Fruit fly (Drosophila melanogaster) whole organism, embryonic: ENCODE measurements around the gene CG4896.

Experiments
- ATbp ChIP-seq: fragments of 200-800 bp; sonication (Bioruptor generic); optimal IDR thresholded peaks from 2 replicates; lab custom pipeline; 2017; ENCODE audit warnings: missing biosample characterization, mild to moderate bottlenecking, missing genetic modification characterization, missing genetic modification reagents
- Adf1 ChIP-seq: fragments of 200-800 bp; sonication (Bioruptor generic); IDR thresholded peaks from 2 replicates; pipeline ENCODE4 v1.3.6; 2022; ENCODE audit warnings: missing biosample characterization, missing genetic modification characterization
- CG10209 ChIP-seq: fragments of 200-800 bp; sonication (Bioruptor generic); optimal IDR thresholded peaks from 3 replicates; lab custom pipeline; 2017; ENCODE audit warnings: missing biosample characterization, mild to moderate bottlenecking, missing genetic modification characterization, missing genetic modification reagents
- CG10267 ChIP-seq: fragments of 200-800 bp; sonication (Bioruptor generic); optimal IDR thresholded peaks from 2 replicates; lab custom pipeline; 2018; ENCODE audit warnings: missing biosample characterization, mild to moderate bottlenecking, missing genetic modification characterization, moderate library complexity
- CG11560 ChIP-seq: fragments of 200-800 bp; sonication (Bioruptor generic); IDR thresholded peaks from 3 replicates; pipeline ENCODE4 v1.3.6; 2022; ENCODE audit warnings: missing biosample characterization, missing genetic modification characterization
- CG13624 ChIP-seq: fragments of 200-800 bp; sonication (Bioruptor generic); optimal IDR thresholded peaks from 2 replicates; lab custom pipeline; 2016; ENCODE audit warnings: missing biosample characterization, missing genetic modification characterization
- CG18599 ChIP-seq: fragments of 200-800 bp; sonication (Bioruptor generic); optimal IDR thresholded peaks from 3 replicates; lab custom pipeline; 2017; ENCODE audit warnings: missing biosample characterization, missing genetic modification characterization, mild to moderate bottlenecking, moderate library complexity, missing genetic modification reagents
- CG2678 ChIP-seq: fragments of 200-800 bp; sonication (Bioruptor generic); optimal IDR thresholded peaks from 3 replicates; lab custom pipeline; 2019; ENCODE audit warnings: missing biosample characterization, mild to moderate bottlenecking, missing genetic modification characterization, moderate library complexity
- CG3065 ChIP-seq: fragments of 200-800 bp; sonication (Bioruptor generic); optimal IDR thresholded peaks from 2 replicates; lab custom pipeline; 2016; ENCODE audit warnings: missing biosample characterization, missing genetic modification characterization
- CG31388 ChIP-seq: fragments of 200-800 bp; sonication (Bioruptor generic); optimal IDR thresholded peaks from 2 replicates; lab custom pipeline; 2016; ENCODE audit warnings: missing biosample characterization, missing genetic modification characterization
- CG32532 ChIP-seq: fragments of 200-800 bp; sonication (Bioruptor generic); IDR thresholded peaks from 2 replicates; pipeline ENCODE4 v1.3.6; 2022; ENCODE audit warnings: missing biosample characterization, missing genetic modification characterization
- CG3281 ChIP-seq: fragments of 200-800 bp; sonication (Bioruptor generic); optimal IDR thresholded peaks from 3 replicates; lab custom pipeline; 2017; ENCODE audit warnings: missing biosample characterization, mild to moderate bottlenecking, missing genetic modification characterization
- CG34224 ChIP-seq: fragments of 200-800 bp; sonication (Bioruptor generic); IDR thresholded peaks from 3 replicates; pipeline ENCODE4 v1.3.6; 2022; ENCODE audit warnings: missing biosample characterization, missing genetic modification characterization; ENCODE audit not compliant: partially characterized antibody
- CG42726 ChIP-seq: fragments of 200-800 bp; sonication (Bioruptor generic); IDR thresholded peaks from 2 replicates; pipeline ENCODE4 v1.3.6; 2022; ENCODE audit warnings: missing biosample characterization, missing genetic modification characterization; ENCODE audit not compliant: partially characterized antibody
- CG4404 ChIP-seq: fragments of 200-800 bp; sonication (Bioruptor generic); IDR thresholded peaks from 2 replicates; pipeline ENCODE4 v1.3.6; 2022; ENCODE audit warnings: missing biosample characterization, missing genetic modification characterization
- CG4854 ChIP-seq: fragments of 200-800 bp; sonication (Bioruptor generic); optimal IDR thresholded peaks from 2 replicates; lab custom pipeline; 2016; ENCODE audit warnings: missing biosample characterization, missing genetic modification characterization, inconsistent platforms
- CG7271 ChIP-seq: fragments of 200-800 bp; sonication (Bioruptor generic); optimal IDR thresholded peaks from 2 replicates; lab custom pipeline; 2018; ENCODE audit warnings: missing biosample characterization, mild to moderate bottlenecking, missing genetic modification characterization, moderate library complexity
- CG7963 ChIP-seq: fragments of 200-800 bp; sonication (Bioruptor generic); IDR thresholded peaks from 3 replicates; pipeline ENCODE4 v1.3.6; 2022; ENCODE audit warnings: missing biosample characterization, missing genetic modification characterization; ENCODE audit not compliant: partially characterized antibody
- CG8281 ChIP-seq: fragments of 200-800 bp; sonication (Bioruptor generic); optimal IDR thresholded peaks from 2 replicates; lab custom pipeline; 2018; ENCODE audit warnings: missing biosample characterization, mild to moderate bottlenecking, missing genetic modification characterization, moderate library complexity
- CG9215 ChIP-seq: fragments of 200-800 bp; sonication (Bioruptor generic); IDR thresholded peaks from 2 replicates; pipeline ENCODE4 v1.3.6; 2022; ENCODE audit warnings: missing biosample characterization, missing genetic modification characterization
- CG9609 ChIP-seq: fragments of 200-800 bp; sonication (Bioruptor generic); optimal IDR thresholded peaks from 3 replicates; lab custom pipeline; 2016; ENCODE audit warnings: missing biosample characterization, missing genetic modification characterization
- CkIIα-i1 ChIP-seq: fragments of 200-800 bp; sonication (Bioruptor generic); IDR thresholded peaks from 2 replicates; pipeline ENCODE4 v1.3.6; 2022; ENCODE audit warnings: missing biosample characterization, missing genetic modification characterization
- Dek ChIP-seq: fragments of 200-800 bp; sonication (Bioruptor generic); optimal IDR thresholded peaks from 3 replicates; lab custom pipeline; 2019; ENCODE audit warnings: missing biosample characterization, mild to moderate bottlenecking, missing genetic modification characterization, moderate library complexity
- E2f1 ChIP-seq: fragments of 200-800 bp; sonication (Bioruptor generic); IDR thresholded peaks from 2 replicates; pipeline ENCODE4 v1.3.6; 2022; ENCODE audit warnings: missing biosample characterization, missing genetic modification characterization
- Eip74EF ChIP-seq, 2 experiments: fragments of 200-800 bp in 1 of 2; fragments of >200 bp in 1 of 2; sonication (Bioruptor generic) in 1 of 2; optimal IDR thresholded peaks; 2 replicates each; lab custom pipeline; 2017 to 2019; ENCODE audit warnings: missing biosample characterization in 2 of 2, missing genetic modification characterization in 2 of 2, mild to moderate bottlenecking in 1 of 2, moderate library complexity in 1 of 2
- Hand ChIP-seq: fragments of 200-800 bp; sonication (Bioruptor generic); optimal IDR thresholded peaks from 2 replicates; lab custom pipeline; 2017; ENCODE audit warnings: mild to moderate bottlenecking, missing biosample characterization, missing genetic modification reagents, missing genetic modification characterization
- Hr51 ChIP-seq, 2 experiments: fragments of 200-800 bp; sonication (Bioruptor generic); optimal IDR thresholded peaks; 2 replicates in 1 of 2; 3 replicates in 1 of 2; lab custom pipeline; 2016 to 2018; ENCODE audit warnings: missing biosample characterization in 2 of 2, missing genetic modification characterization in 2 of 2, mild to moderate bottlenecking in 1 of 2, moderate library complexity in 1 of 2
- MBD-R2 ChIP-seq: fragments of 200-800 bp; sonication (Bioruptor generic); IDR thresholded peaks from 2 replicates; pipeline ENCODE4 v1.3.6; 2022; ENCODE audit warnings: missing biosample characterization, missing genetic modification characterization
- MESR4 ChIP-seq: fragments of 200-800 bp; sonication (Bioruptor generic); optimal IDR thresholded peaks from 2 replicates; lab custom pipeline; 2018; ENCODE audit warnings: missing biosample characterization, mild to moderate bottlenecking, missing genetic modification characterization, moderate library complexity
- Oli ChIP-seq: fragments of 200-800 bp; sonication (Bioruptor generic); optimal IDR thresholded peaks from 2 replicates; lab custom pipeline; 2018; ENCODE audit warnings: missing biosample characterization, mild to moderate bottlenecking, missing genetic modification characterization, moderate library complexity
- Pdp1 ChIP-seq, 2 experiments: fragments of 200-800 bp; sonication (Bioruptor generic); optimal IDR thresholded peaks; 3 replicates each; lab custom pipeline; 2016; ENCODE audit warnings: missing biosample characterization in 2 of 2, missing genetic modification characterization in 2 of 2, mild to moderate bottlenecking in 1 of 2, moderate library complexity in 1 of 2
- Ravus ChIP-seq: fragments of 200-800 bp; sonication (Bioruptor generic); IDR thresholded peaks from 2 replicates; pipeline ENCODE4 v1.3.6; 2022; ENCODE audit warnings: missing biosample characterization, missing genetic modification characterization
- Rfx ChIP-seq: fragments of 200-800 bp; sonication (Bioruptor generic); IDR thresholded peaks from 2 replicates; pipeline ENCODE4 v1.3.6; 2022; ENCODE audit warnings: missing biosample characterization, missing genetic modification characterization
- Rx ChIP-seq: fragments of 200-800 bp; sonication (Bioruptor generic); IDR thresholded peaks from 2 replicates; pipeline ENCODE4 v1.3.6; 2022; ENCODE audit warnings: missing biosample characterization, missing genetic modification characterization
- Sox100B ChIP-seq: fragments of 200-800 bp; sonication (Bioruptor generic); optimal IDR thresholded peaks from 3 replicates; lab custom pipeline; 2018; ENCODE audit warnings: missing biosample characterization, mild to moderate bottlenecking, missing genetic modification characterization
- abd-A ChIP-seq: fragments of 200-800 bp; sonication (Bioruptor generic); optimal IDR thresholded peaks from 3 replicates; lab custom pipeline; 2019; ENCODE audit warnings: missing biosample characterization, mild to moderate bottlenecking, missing genetic modification characterization, moderate library complexity
- al ChIP-seq: fragments of 200-800 bp; sonication (Bioruptor generic); IDR thresholded peaks from 2 replicates; pipeline ENCODE4 v1.3.6; 2022; ENCODE audit warnings: missing biosample characterization, missing genetic modification characterization
- br ChIP-seq: fragments of >200 bp; optimal IDR thresholded peaks from 2 replicates; lab custom pipeline; 2017
- crol ChIP-seq: fragments of 200-800 bp; sonication (Bioruptor generic); IDR thresholded peaks from 2 replicates; pipeline ENCODE4 v1.3.6; 2022; ENCODE audit warnings: missing biosample characterization, missing genetic modification characterization
- dati ChIP-seq: fragments of 200-800 bp; sonication (Bioruptor generic); IDR thresholded peaks from 2 replicates; pipeline ENCODE4 v1.3.6; 2022; ENCODE audit warnings: missing biosample characterization, missing genetic modification characterization
- emc ChIP-seq: fragments of 200-800 bp; sonication (Bioruptor generic); optimal IDR thresholded peaks from 2 replicates; lab custom pipeline; 2016; ENCODE audit warnings: missing biosample characterization, missing genetic modification characterization
- gcm2 ChIP-seq: fragments of 200-800 bp; sonication (Bioruptor generic); optimal IDR thresholded peaks from 2 replicates; lab custom pipeline; 2016; ENCODE audit warnings: missing biosample characterization, missing genetic modification characterization
- jumu ChIP-seq: fragments of 200-800 bp; sonication (Bioruptor generic); optimal IDR thresholded peaks from 3 replicates; lab custom pipeline; 2016; ENCODE audit warnings: missing biosample characterization, missing genetic modification characterization
- lbe ChIP-seq: fragments of 200-800 bp; sonication (Bioruptor generic); optimal IDR thresholded peaks from 2 replicates; lab custom pipeline; 2016; ENCODE audit warnings: missing biosample characterization, mild to moderate bottlenecking, missing genetic modification characterization
- mam ChIP-seq: fragments of 200-800 bp; sonication (Bioruptor generic); optimal IDR thresholded peaks from 3 replicates; lab custom pipeline; 2016; ENCODE audit warnings: missing biosample characterization, missing genetic modification characterization
- nerfin-1 ChIP-seq: fragments of 200-800 bp; sonication (Bioruptor generic); optimal IDR thresholded peaks from 3 replicates; lab custom pipeline; 2019; ENCODE audit warnings: missing biosample characterization, mild to moderate bottlenecking, missing genetic modification characterization, moderate library complexity
- p53 ChIP-seq: fragments of 200-800 bp; sonication (Bioruptor generic); optimal IDR thresholded peaks from 2 replicates; lab custom pipeline; 2016; ENCODE audit warnings: missing biosample characterization, missing genetic modification characterization
- ro ChIP-seq: fragments of 200-800 bp; sonication (Bioruptor generic); IDR thresholded peaks from 2 replicates; pipeline ENCODE4 v1.3.6; 2022; ENCODE audit warnings: missing biosample characterization, missing genetic modification characterization
- salm ChIP-seq: fragments of 200-800 bp; sonication (Bioruptor generic); optimal IDR thresholded peaks from 2 replicates; lab custom pipeline; 2018; ENCODE audit warnings: missing biosample characterization, mild to moderate bottlenecking, missing genetic modification characterization
- twi ChIP-seq: fragments of 200-800 bp; optimal IDR thresholded peaks from 2 replicates; lab custom pipeline; 2019; ENCODE audit warnings: missing biosample characterization, mild to moderate bottlenecking, missing genetic modification characterization, moderate library complexity

The CG4896 gene

DNA sequence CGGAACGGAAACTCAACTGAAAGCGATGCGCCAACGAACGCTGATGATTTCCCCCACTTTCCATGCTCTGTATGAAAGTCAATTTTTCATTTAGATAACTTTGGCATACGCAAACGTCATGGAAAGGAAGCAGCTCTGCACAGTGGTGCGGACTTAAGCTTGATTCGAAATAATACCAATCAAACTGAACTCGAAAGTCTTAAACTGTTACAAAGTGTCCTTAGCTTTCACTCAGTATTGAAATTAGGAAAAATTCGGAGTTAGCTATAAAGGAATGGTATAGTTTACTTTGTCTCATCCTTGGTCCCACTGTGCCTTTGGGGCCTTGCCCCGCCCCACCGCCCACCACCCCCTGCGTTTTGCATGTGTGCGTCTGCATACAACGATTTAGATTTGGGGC lies 29.9 kb downstream of the CG4896 start (continued):
- TF ChIP-seq nerfin-1 (tag; lab: Kevin White, UChicago) (no peak), CG10209 (peak; percentile 54), Dek (tag; lab: Kevin White, UChicago) (peak; percentile 42), twi (no peak), CG3281 (GFP tag; lab: Kevin White, UChicago) (peak; percentile 55), Hand (GFP tag; lab: Kevin White, UChicago) (peak; percentile 81), CG9215 (peak; percentile 55), CG8281 (tag; lab: Kevin White, UChicago) (no peak), lbe (GFP tag; lab: Kevin White, UChicago) (no peak), CG4854 (no peak), CG13624 (GFP tag; lab: Kevin White, UChicago) (no peak), Ravus (GFP tag; lab: Robert Waterston, UW) (no peak; the same call in 1 of the 2 replicates), CG11560 (0 out of 3 replicates have a peak, but pooled peaks have one; percentile 25), Oli (tag; lab: Kevin White, UChicago) (peak; percentile 42), crol (GFP tag; lab: Robert Waterston, UW) (no peak), br (no peak), gcm2 (GFP tag; lab: Kevin White, UChicago) (no peak), ATbp (GFP tag; lab: Kevin White, UChicago) (peak; percentile 62), CG42726 (no peak), CG2678 (peak; percentile 60), dati (GFP tag; lab: Robert Waterston, UW) (no peak), Hr51 (GFP tag; optimal IDR thresholded peaks at IDR 0.05; lab: Kevin White, UChicago) (peak in 1 of 2 experiments; percentile 49), CG32532 (GFP tag; lab: Robert Waterston, UW) (peak; percentile 74), CG3065 (GFP tag; lab: Kevin White, UChicago) (no peak), ro (GFP tag; lab: Robert Waterston, UW) (no peak), Rfx (GFP tag; lab: Robert Waterston, UW) (peak; percentile 74), p53 (GFP tag; lab: Kevin White, UChicago) (no peak), CG18599 (GFP tag; lab: Kevin White, UChicago) (peak; percentile 77), MESR4 (GFP tag; lab: Kevin White, UChicago) (no peak), Adf1 (GFP tag; lab: Robert Waterston, UW) (0 out of 2 replicates have a peak, but pooled peaks have one; percentile 36), Eip74EF (GFP tag; optimal IDR thresholded peaks at IDR 0.05; lab: Kevin White, UChicago) (no peak), Rx (peak; percentile 72), Pdp1 (GFP tag; optimal IDR thresholded peaks at IDR 0.05; lab: Kevin White, UChicago) (peak in 1 of 2 experiments; percentile 20), CkIIα-i1 (GFP tag; lab: Robert Waterston, UW) (0 out of 2 replicates have a peak, but pooled peaks have one; percentile 20), CG7963 (no peak), abd-A (tag; lab: Kevin White, UChicago) (no peak), CG7271 (tag; lab: Kevin White, UChicago) (no peak), CG10267 (tag; lab: Kevin White, UChicago) (no peak), mam (GFP tag; lab: Kevin White, UChicago) (peak; percentile 1), CG9609 (peak; percentile 2), CG4404 (GFP tag; lab: Robert Waterston, UW) (no peak), Sox100B (GFP tag; lab: Kevin White, UChicago) (peak; percentile 33), CG31388 (GFP tag; lab: Kevin White, UChicago) (no peak), emc (GFP tag; lab: Kevin White, UChicago) (no peak), CG34224 (no peak), MBD-R2 (peak; percentile 38; the same call in 1 of the 2 replicates), salm (tag; lab: Kevin White, UChicago) (no peak), al (GFP tag; lab: Robert Waterston, UW) (no peak), jumu (no peak), E2f1 (GFP tag; lab: Robert Waterston, UW) (peak; percentile 56)
